Worm (Caenorhabditis elegans): ENCODE results near the gene dao-2.

DNA sequence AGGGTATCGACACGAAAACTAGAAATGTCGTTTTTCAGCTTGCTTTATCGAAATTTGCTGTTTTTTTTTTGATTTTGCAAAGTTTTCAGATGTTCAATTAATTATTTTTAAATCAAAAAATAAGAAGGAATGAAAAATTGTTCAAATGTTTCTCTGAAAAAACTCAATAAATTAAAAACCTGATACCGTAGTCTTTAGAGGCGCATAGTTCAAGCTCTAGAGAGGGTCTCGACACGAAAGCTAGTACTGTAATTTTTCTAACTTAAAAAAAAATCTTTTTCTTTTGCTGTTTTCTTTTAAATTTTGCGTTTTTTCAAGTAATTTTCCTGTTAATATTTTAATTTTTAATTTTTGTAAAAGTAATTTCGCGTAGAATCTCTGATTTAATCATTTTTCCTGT, 3.5 kb downstream of the dao-2 start:
- TF ChIP-seq hmg-4 (GFP tag; optimal IDR thresholded peaks at IDR 0.05), result no peak
- TF ChIP-seq ama-1 (optimal IDR thresholded peaks at IDR 0.05), result no peak
- TF ChIP-seq scrt-1 (GFP tag; IDR thresholded peaks at IDR 0.05), result no peak
- TF ChIP-seq aly-1 (tag; optimal IDR thresholded peaks at IDR 0.05), result no peak
- no peak for TF ChIP-seq tbx-37 (GFP tag; conservative IDR thresholded peaks at IDR 0.05)
- no peak for TF ChIP-seq tbx-11 (GFP tag; IDR thresholded peaks at IDR 0.05)
- TF ChIP-seq F13C5.2 (tag; optimal IDR thresholded peaks at IDR 0.05), result no peak
- no peak for TF ChIP-seq flt-1 (GFP tag; IDR thresholded peaks at IDR 0.05)
- TF ChIP-seq pes-1 (GFP tag; IDR thresholded peaks at IDR 0.05), result no peak
- no peak for TF ChIP-seq tra-4 (tag; optimal IDR thresholded peaks at IDR 0.05)
- TF ChIP-seq hmbx-1 (tag; optimal IDR thresholded peaks at IDR 0.05), result no peak
- no peak for TF ChIP-seq ets-7 (tag; optimal IDR thresholded peaks at IDR 0.05)
- no peak for TF ChIP-seq B0310.2 (tag; optimal IDR thresholded peaks at IDR 0.05)
- TF ChIP-seq sea-1 (GFP tag; conservative IDR thresholded peaks at IDR 0.05), result no peak
